Worm (Caenorhabditis elegans): ENCODE data around the gene zhit-3.
A peak's percentile ranks its signal among the peaks of the same experiment; 100 is the strongest.

Gene zhit-3

DNA sequence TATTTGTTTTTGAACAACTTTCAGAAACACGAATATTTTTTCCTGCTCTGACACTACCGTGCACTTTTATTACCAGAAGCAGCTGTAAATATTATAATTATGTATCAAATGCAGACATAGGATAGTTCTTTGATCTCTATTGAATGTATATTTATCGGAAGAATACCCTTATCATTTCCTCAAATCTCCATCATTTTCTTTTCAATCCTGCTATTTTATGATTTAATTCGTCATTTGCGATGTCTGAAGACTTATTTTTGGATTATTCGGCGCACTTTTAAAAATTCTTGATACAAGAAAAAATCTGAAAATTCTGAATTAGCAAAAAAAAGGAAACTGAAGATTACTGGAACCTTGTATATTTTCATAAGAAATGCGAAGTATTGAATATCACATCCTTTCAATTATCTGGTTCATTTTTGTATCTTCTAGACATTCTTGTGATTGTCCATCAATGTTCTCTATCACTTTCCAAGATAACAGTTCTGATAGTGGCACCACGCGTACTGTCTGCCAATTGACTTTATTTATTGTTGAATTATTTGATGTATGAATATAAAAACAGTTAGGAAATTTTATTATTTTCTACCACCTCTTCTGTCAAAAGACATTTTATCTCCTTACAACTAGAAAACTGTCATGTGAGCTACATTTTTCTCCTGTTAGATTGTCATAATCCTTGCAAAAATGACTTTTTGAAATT, 32.2 kb upstream of the zhit-3 start:
- TF ChIP-seq zip-11 (GFP tag; IDR thresholded peaks at IDR 0.05) = no peak
- no peak for TF ChIP-seq unc-39 (tag; optimal IDR thresholded peaks at IDR 0.05)
- no peak for TF ChIP-seq lin-39 (tag; optimal IDR thresholded peaks at IDR 0.05)
- TF ChIP-seq dmd-9 (GFP tag; IDR thresholded peaks at IDR 0.05) = no peak
- TF ChIP-seq mdl-1 (tag; optimal IDR thresholded peaks at IDR 0.05) = peak in 1 of 2 experiments; percentile 5
- TF ChIP-seq F49E8.2 (tag; optimal IDR thresholded peaks at IDR 0.05; ENCODE audit: borderline replicate concordance) = no peak
- TF ChIP-seq arid-1 (GFP tag; conservative IDR thresholded peaks at IDR 0.05) = no peak
- no peak for TF ChIP-seq daf-16 (GFP tag; optimal IDR thresholded peaks at IDR 0.05)
- peak; percentile 73 for TF ChIP-seq daf-16 (tag; optimal IDR thresholded peaks at IDR 0.05)
- TF ChIP-seq php-3 (GFP tag; IDR thresholded peaks at IDR 0.05) = peak; percentile 86
- no peak for TF ChIP-seq Y48G9A.11 (GFP tag; IDR thresholded peaks at IDR 0.05)
- no peak for TF ChIP-seq ZK337.2 (GFP tag; IDR thresholded peaks at IDR 0.05)
- TF ChIP-seq hlh-30 (tag; optimal IDR thresholded peaks at IDR 0.05; ENCODE audit: insufficient read depth) = peak; percentile 20
- TF ChIP-seq mxl-2 (GFP tag; conservative IDR thresholded peaks at IDR 0.05) = no peak
- TF ChIP-seq nhr-41 (GFP tag; IDR thresholded peaks at IDR 0.05) = no peak
- TF ChIP-seq dmd-6 (GFP tag; IDR thresholded peaks at IDR 0.05) = peak; percentile 18; the same call in 1 of the 2 replicates
- TF ChIP-seq dve-1 (tag; optimal IDR thresholded peaks at IDR 0.05; ENCODE audit: insufficient read depth) = peak; percentile 57
- TF ChIP-seq F44E2.7 (GFP tag; IDR thresholded peaks at IDR 0.05) = no peak
- no peak for TF ChIP-seq ceh-20 (GFP tag; IDR thresholded peaks at IDR 0.05)
- no peak for TF ChIP-seq mxl-3 (GFP tag; optimal IDR thresholded peaks at IDR 0.05)
- TF ChIP-seq lim-7 (GFP tag; IDR thresholded peaks at IDR 0.05) = no peak
- TF ChIP-seq nhr-28 (tag; optimal IDR thresholded peaks at IDR 0.05) = peak; percentile 67
- peak; percentile 50 for TF ChIP-seq pqm-1 (tag; optimal IDR thresholded peaks at IDR 0.05)
- TF ChIP-seq hlh-11 (tag; optimal IDR thresholded peaks at IDR 0.05) = peak; percentile 34
- no peak for TF ChIP-seq spr-1 (tag; optimal IDR thresholded peaks at IDR 0.05)
- no peak for TF ChIP-seq F10B5.3 (tag; optimal IDR thresholded peaks at IDR 0.05)
- TF ChIP-seq T26A8.4 (GFP tag; IDR thresholded peaks at IDR 0.05) = no peak
- no peak for TF ChIP-seq nhr-25 (tag; optimal IDR thresholded peaks at IDR 0.05; ENCODE audit: borderline replicate concordance, insufficient read depth)

DNA sequence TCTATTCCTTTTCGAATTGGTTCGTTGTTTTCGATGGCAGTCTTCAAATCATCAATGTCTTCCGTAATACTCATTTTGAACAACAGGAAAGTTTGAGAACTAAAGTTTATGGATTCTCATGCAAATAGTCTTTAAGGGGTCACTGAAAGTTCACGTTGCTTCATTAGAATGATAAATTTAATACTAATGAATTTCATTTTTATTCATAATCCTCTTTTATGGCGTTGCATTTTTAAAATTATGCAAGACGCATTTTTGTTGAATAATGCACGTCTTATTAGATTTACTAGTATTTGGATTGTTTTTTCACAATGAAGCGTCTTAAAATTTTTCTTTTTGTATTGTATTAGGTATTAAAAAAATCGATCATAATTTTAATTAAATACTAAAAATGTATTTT, 31.2 kb upstream of the zhit-3 start, which contains the start of gene C12D8.9:
Gene C12D8.9 (minus strand): TSS at position 101 of the 400 bp plus-strand sequence.
- TF ChIP-seq unc-62 (GFP tag; optimal IDR thresholded peaks at IDR 0.05 in 1 of 2) (peak in 1 of 2 experiments; percentile 24), unc-62 (tag; optimal IDR thresholded peaks at IDR 0.05) (no peak), dpl-1 (GFP tag; optimal IDR thresholded peaks at IDR 0.05) (no peak), lsy-2 (tag; optimal IDR thresholded peaks at IDR 0.05) (no peak), rbr-2 (tag; optimal IDR thresholded peaks at IDR 0.05) (no peak), F37D6.2 (tag; optimal IDR thresholded peaks at IDR 0.05) (no peak), ztf-11 (tag; optimal IDR thresholded peaks at IDR 0.05) (no peak), hlh-11 (tag; optimal IDR thresholded peaks at IDR 0.05) (no peak)

DNA sequence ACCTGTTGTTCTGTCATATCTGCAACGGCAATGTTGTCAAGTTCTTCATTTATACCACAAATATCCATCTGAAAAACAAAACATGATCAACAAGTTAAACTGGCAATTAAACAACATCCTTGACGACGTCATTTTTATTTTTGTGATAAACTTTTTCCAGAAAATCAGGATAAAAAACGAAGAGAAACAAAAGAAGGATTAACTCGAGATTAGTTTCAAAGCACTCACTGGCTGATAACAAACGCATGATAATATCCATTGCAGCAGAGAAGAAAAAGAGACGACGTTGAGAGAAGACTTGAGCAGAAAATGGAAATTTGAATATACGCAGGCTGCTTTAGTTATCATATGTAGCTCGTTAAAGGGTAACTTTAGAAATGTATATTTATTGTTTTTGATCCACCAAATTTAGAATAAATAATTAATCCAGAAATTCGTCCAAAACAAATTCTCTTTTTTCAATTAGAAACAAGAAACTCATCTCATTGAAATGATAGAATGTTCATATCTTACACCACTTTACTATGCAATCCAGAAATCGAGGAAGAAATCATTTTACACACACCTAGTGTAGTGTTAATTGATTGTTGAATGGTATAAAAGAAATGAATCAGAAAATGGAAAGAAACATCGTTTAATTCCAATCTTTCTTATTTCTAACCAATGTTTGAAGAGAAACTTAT, 29.3 kb upstream of the zhit-3 start, which contains the start of the genes C12D8.21 and col-148:
Gene C12D8.21 (minus strand): TSS at position 68 of the 683 bp plus-strand sequence.
Gene col-148 (plus strand): TSS at position 633 of the 683 bp plus-strand sequence.
- TF ChIP-seq egl-43 (GFP tag; IDR thresholded peaks at IDR 0.05) (no peak), ZK546.5 (tag; optimal IDR thresholded peaks at IDR 0.05) (no peak), unc-39 (tag; optimal IDR thresholded peaks at IDR 0.05) (no peak), dpl-1 (GFP tag; optimal IDR thresholded peaks at IDR 0.05) (no peak), nhr-48 (tag; optimal IDR thresholded peaks at IDR 0.05) (no peak), aha-1 (tag) (peak; percentile 2), attf-4 (tag; optimal IDR thresholded peaks at IDR 0.05) (no peak)

Measured in whole organism, L4 larva.